Fruit fly (Drosophila melanogaster) S2 (cell line): Measurements from ENCODE around the gene Acph-1.

Experiments used
- CG8478 ChIP-seq: fragments of >200 bp; optimal IDR thresholded peaks from 2 replicates; lab custom pipeline; 2018
- CTCF ChIP-seq, 2 experiments: fragments of >200 bp; optimal IDR thresholded peaks; 2 replicates each; lab custom pipeline; 2018

The Acph-1 gene

dm6 chr3R:29993134-29993533 is at the start of gene Acph-1:
Gene Acph-1 (minus strand): TSS chr3R:29993411.
- TF ChIP-seq CG8478 (no peak), CTCF (optimal IDR thresholded peaks at IDR 0.05; lab: Kevin White, UChicago) (no peak)

DNA sequence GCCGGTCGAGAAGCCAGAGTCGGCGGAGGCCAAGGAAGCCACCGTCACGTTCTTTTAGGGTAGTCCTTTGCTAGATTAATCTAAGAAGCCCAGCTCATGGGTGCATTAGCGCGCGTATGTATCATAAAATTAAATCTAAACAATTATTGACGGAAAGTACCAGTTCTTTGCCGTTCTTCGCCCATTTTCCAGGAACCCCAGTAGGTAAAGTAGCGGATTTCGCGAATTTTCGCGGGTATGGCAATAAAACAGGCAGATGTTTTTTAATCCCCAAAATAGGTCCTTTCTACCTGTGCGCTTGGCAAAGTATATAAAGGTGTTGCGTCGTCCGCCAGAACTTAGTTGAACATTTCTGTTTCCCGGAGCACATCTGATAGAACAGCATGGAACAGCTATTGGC is 47.7 kb upstream of the Acph-1 start:
- TF ChIP-seq CTCF (optimal IDR thresholded peaks at IDR 0.05; lab: Kevin White, UChicago) (no peak), CG8478 (no peak)

DNA sequence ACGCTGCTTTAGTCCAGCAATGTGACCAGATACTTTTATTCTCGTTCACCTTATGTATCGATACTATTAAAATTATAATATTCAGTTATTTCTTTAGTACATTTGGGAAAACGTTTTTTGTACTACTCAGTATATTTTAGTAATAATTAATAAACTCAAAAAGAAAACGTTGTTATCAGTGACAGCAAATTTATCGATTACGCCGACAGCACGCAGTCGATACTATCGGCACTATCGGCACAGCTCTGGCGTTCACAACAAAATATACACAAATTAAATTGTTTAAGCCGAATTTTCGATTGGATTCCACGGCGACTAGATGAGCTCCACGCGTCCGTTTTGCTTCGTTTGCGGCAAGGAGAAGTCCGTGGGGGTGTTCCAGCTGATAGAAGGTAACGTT is 46.3 kb upstream of the Acph-1 start, which contains the start of the genes janA, Sry-alpha and Sry-beta:
janA (minus strand) TSS at position 40 of the 400 bp plus-strand sequence.
Sry-alpha (plus strand) TSS at position 226 of the 400 bp plus-strand sequence.
Sry-beta (plus strand) TSS at position 226 of the 400 bp plus-strand sequence.
- TF ChIP-seq CTCF (optimal IDR thresholded peaks at IDR 0.05; lab: Kevin White, UChicago) = no peak
- no peak for TF ChIP-seq CG8478

dm6 chr3R:30038628-30039027 is 45.4 kb upstream of the Acph-1 start, which contains the start of gene janB:
Gene janB (minus strand): TSS chr3R:30038728.
- TF ChIP-seq CG8478 = no peak
- TF ChIP-seq CTCF (optimal IDR thresholded peaks at IDR 0.05; lab: Kevin White, UChicago) = no peak

DNA sequence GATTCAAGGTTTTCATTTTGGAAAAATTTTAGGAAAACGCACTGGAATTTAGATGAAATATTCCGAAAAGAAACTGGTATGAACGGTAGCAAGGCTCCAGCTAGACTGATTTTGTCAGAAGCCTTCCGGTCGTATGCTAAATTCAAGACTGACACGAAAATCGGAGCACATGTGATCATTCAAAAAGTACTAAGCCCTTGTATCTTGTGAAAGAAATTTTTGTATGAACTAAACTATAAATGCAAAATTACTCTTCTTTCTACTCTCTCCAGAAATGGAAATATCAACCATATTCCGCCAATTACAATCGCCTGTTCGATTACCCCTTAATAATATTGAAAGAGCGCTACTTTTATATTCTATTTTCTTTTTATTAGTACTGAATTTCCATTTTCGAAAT is 44.4 kb upstream of the Acph-1 start, which contains the start of gene ocn:
ocn (minus strand) TSS at position 101 of the 400 bp plus-strand sequence.
- TF ChIP-seq CTCF (optimal IDR thresholded peaks at IDR 0.05; lab: Kevin White, UChicago) (no peak), CG8478 (no peak)

DNA sequence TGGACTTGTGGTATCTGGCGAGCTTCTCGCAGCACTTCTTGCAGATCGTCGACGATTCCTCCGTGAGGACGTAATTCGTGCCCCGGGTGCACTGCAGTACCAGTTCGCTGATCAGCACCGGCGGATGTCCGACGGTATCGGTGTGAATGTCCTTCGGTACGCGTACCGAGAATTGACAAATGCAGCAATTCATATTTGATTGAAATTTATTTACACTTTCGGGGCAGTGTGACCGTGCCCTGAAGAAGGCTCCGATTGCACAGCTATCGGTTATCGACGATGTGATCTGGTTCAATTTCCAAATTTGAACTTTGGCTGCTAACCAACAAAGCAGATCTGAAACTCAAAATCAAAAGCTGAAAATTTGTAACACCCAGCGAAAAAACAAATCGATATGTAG is 43.4 kb upstream of the Acph-1 start, which contains the start of gene ZIPIC:
ZIPIC (minus strand) TSS at position 262 of the 400 bp plus-strand sequence.
- no peak for TF ChIP-seq CTCF (optimal IDR thresholded peaks at IDR 0.05; lab: Kevin White, UChicago)

- no peak for TF ChIP-seq CTCF (optimal IDR thresholded peaks at IDR 0.05; lab: Kevin White, UChicago)
- no peak for TF ChIP-seq CG8478
Observed at dm6 chr3R:30032281-30032680, 39.1 kb upstream of the Acph-1 start.

- TF ChIP-seq CTCF (optimal IDR thresholded peaks at IDR 0.05; lab: Kevin White, UChicago) (no peak), CG8478 (no peak)
Observed at dm6 chr3R:30030061-30030460, 36.9 kb upstream of the Acph-1 start.

dm6 chr3R:30023445-30023844 is 30.2 kb upstream of the Acph-1 start:
- TF ChIP-seq CTCF (optimal IDR thresholded peaks at IDR 0.05; lab: Kevin White, UChicago) (no peak), CG8478 (no peak)

DNA sequence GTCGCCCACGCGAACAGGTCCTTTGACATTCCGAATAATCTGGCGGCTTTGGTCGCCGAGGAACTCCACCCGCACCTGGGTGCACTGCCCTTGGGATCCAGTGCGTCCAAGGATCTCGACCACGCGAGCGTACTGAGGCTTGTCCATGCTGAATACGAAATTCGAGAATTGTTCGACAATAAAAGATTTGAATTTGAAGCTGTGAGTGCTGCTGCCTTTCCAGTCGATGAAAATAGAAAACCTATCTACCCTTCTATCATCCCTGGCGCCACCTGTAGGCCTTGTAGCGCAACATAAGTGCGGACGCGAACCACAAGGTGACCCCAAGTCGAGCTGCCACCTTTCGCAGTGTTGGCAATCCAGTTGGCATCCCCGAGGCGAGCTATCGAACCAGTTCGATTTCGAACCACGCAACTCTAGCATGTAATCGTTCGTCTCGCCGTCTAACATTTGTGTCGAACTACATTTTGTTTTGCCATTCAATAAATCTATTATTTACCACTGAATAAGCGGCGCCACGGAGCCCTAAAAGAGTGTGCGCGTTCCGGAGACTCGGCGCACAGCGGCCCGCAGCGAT is 29.3 kb upstream of the Acph-1 start, which contains the start of the genes RpS28a and Axn:
RpS28a (minus strand) TSS at position 197 of the 577 bp plus-strand sequence.
Axn (plus strand) TSS at position 391 of the 577 bp plus-strand sequence.
- TF ChIP-seq CTCF (optimal IDR thresholded peaks at IDR 0.05; lab: Kevin White, UChicago) (peak; percentile 99 to 100), CG8478 (no peak)

DNA sequence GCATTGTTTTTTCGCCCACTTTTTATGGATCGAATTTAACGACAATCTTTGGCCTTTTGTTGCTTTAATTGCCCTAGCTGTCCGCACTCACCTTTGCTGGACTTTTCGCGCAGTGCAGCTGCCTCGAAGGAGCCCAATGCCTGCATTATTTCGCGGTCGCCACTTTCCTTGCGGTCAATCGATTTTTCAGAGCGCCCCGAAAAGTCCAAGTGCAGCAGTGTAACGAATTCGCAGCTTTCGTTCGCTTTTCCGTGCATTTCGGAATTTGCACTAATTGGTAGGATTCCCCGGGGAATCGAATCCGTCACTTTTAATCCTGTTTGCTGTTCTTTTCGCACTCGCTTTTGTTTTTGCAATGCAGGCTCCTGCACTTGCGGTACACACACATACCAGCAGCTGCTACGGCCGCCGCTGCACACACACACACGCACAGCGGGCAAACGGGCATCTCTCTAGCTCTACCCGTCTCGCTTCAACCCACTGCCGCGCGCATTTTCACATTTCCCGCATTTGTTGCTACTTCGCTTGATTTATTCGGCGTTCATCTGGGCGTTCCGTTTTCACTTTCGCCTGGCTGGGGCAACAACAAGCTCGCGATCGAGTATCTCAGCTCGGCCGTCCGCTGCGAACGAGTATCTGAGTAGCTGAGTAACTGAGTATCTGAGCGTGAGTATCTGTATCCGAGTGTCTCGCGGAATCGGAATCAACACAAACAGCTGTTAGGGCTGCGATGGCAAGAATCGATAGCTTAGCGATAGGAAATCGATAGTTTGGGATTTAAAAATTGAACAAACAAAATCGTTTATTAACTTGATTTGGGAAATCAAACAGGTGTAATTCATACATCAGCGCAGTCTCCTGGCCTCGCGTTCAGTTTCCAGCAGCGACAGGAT is 28.6 kb upstream of the Acph-1 start, which contains the start of gene Mgat2:
Mgat2 (minus strand) TSS at position 663 of the 893 bp plus-strand sequence.
- no peak for TF ChIP-seq CG8478
- no peak for TF ChIP-seq CTCF (optimal IDR thresholded peaks at IDR 0.05; lab: Kevin White, UChicago)

dm6 chr3R:30021009-30021408 is 27.8 kb upstream of the Acph-1 start:
- no peak for TF ChIP-seq CTCF (optimal IDR thresholded peaks at IDR 0.05; lab: Kevin White, UChicago)
- no peak for TF ChIP-seq CG8478

dm6 chr3R:30014977-30015514 is 21.8 kb upstream of the Acph-1 start, which contains the start of gene CG7920:
Gene CG7920 (minus strand): TSS chr3R:30015284.
- TF ChIP-seq CG8478 (no peak), CTCF (optimal IDR thresholded peaks at IDR 0.05; lab: Kevin White, UChicago) (no peak)

DNA sequence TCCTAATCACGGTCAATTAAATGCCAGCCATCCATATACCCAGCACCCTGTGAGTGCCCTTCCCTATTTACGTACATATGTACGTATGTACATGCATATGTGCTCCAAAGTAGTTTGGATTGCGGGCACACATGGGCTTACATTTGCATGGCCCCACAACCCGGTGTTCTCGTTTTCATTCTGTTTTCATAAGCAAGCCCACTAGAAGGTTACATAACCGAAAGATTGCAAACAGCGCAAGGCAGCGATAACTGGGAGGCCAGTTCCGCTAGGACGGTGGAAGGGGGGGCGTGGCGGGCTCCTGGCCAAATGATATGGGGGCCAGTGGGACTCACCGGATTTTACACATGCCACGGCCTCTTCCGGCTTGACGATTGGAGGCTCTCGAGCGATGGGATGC is 21.3 kb upstream of the Acph-1 start:
- TF ChIP-seq CTCF (optimal IDR thresholded peaks at IDR 0.05; lab: Kevin White, UChicago) (no peak), CG8478 (no peak)

dm6 chr3R:30013909-30014308 is 20.7 kb upstream of the Acph-1 start:
- TF ChIP-seq CTCF (optimal IDR thresholded peaks at IDR 0.05; lab: Kevin White, UChicago) (no peak), CG8478 (no peak)
